Fruit fly (Drosophila melanogaster): ENCODE data around the gene CG15020.

Gene CG15020

dm6 chr3L:4447229-4447628, 25.8 kb downstream of the CG15020 start:
- TF ChIP-seq CG8478 (optimal IDR thresholded peaks at IDR 0.05), result no peak
- no peak for TF ChIP-seq CTCF (optimal IDR thresholded peaks at IDR 0.05)

- no peak for TF ChIP-seq CTCF (optimal IDR thresholded peaks at IDR 0.05)
- TF ChIP-seq CG8478 (optimal IDR thresholded peaks at IDR 0.05), result no peak
Measured at dm6 chr3L:4458063-4458462, 36.6 kb downstream of the CG15020 start, which contains the start of gene CG11345. Gene CG11345 (minus strand): TSS chr3L:4458163.

dm6 chr3L:4460307-4461088, 39.0 kb downstream of the CG15020 start, which contains the start of gene CG15022:
Gene CG15022 (minus strand): TSS chr3L:4460317.
- no peak for TF ChIP-seq CTCF (optimal IDR thresholded peaks at IDR 0.05)
- TF ChIP-seq CG8478 (optimal IDR thresholded peaks at IDR 0.05), result no peak

dm6 chr3L:4461454-4462045, 40.1 kb downstream of the CG15020 start, which contains the start of gene CG15023:
Gene CG15023 (minus strand): TSS chr3L:4461504.
- TF ChIP-seq CG8478 (optimal IDR thresholded peaks at IDR 0.05) (no peak), CTCF (optimal IDR thresholded peaks at IDR 0.05) (no peak)

dm6 chr3L:4463773-4464301, 42.4 kb downstream of the CG15020 start, which contains the start of gene CG15024:
Gene CG15024 (minus strand): TSS chr3L:4463823.
- no peak for TF ChIP-seq CG8478 (optimal IDR thresholded peaks at IDR 0.05)
- no peak for TF ChIP-seq CTCF (optimal IDR thresholded peaks at IDR 0.05)

- TF ChIP-seq CG8478 (optimal IDR thresholded peaks at IDR 0.05) (no peak), CTCF (optimal IDR thresholded peaks at IDR 0.05) (no peak)
Measured at dm6 chr3L:4466530-4466929, 45.1 kb downstream of the CG15020 start, which contains the start of gene CG32241. Gene CG32241 (minus strand): TSS chr3L:4466630.

dm6 chr3L:4469701-4470100, 48.2 kb downstream of the CG15020 start, which contains the start of gene CG32249:
Gene CG32249 (plus strand): TSS chr3L:4470001.
- no peak for TF ChIP-seq CG8478 (optimal IDR thresholded peaks at IDR 0.05)

dm6 chr3L:4471449-4471848, 50.0 kb downstream of the CG15020 start, which contains the start of gene CG32248:
Gene CG32248 (plus strand): TSS chr3L:4471749.
- TF ChIP-seq CTCF (optimal IDR thresholded peaks at IDR 0.05) (no peak), CG8478 (optimal IDR thresholded peaks at IDR 0.05) (no peak)

- TF ChIP-seq CTCF (optimal IDR thresholded peaks at IDR 0.05) (no peak), CG8478 (optimal IDR thresholded peaks at IDR 0.05) (no peak)
Measured at dm6 chr3L:4472768-4473167, 51.3 kb downstream of the CG15020 start, which contains the start of gene CG11349. Gene CG11349 (plus strand): TSS chr3L:4473068.

dm6 chr3L:4474946-4475470, 53.5 kb downstream of the CG15020 start:
- TF ChIP-seq CTCF (optimal IDR thresholded peaks at IDR 0.05) (no peak), CG8478 (optimal IDR thresholded peaks at IDR 0.05) (no peak)

- no peak for TF ChIP-seq CG8478 (optimal IDR thresholded peaks at IDR 0.05)
- no peak for TF ChIP-seq CTCF (optimal IDR thresholded peaks at IDR 0.05)
Measured at dm6 chr3L:4475704-4476103, 54.2 kb downstream of the CG15020 start.

Data from S2 (cell line).